Fruit fly (Drosophila melanogaster) whole organism, wandering third instar larva: ENCODE results near the gene ari-1.

Experiments
- Dfd ChIP-seq: fragments of >200 bp; optimal IDR thresholded peaks from 2 replicates; lab custom pipeline; 2017; ENCODE audit warnings: missing biosample characterization, missing genetic modification characterization
- Mio ChIP-seq: sonication (Bioruptor generic); optimal IDR thresholded peaks from 2 replicates; lab custom pipeline; 2016; ENCODE audit warnings: missing biosample characterization, missing genetic modification characterization
- br ChIP-seq: fragments of 200-800 bp; sonication (Bioruptor generic); optimal IDR thresholded peaks from 2 replicates; lab custom pipeline; 2016; ENCODE audit warnings: missing biosample characterization, missing genetic modification characterization
- brk ChIP-seq: fragments of 200-800 bp; sonication (Bioruptor generic); optimal IDR thresholded peaks from 2 replicates; lab custom pipeline; 2016; ENCODE audit warnings: missing biosample characterization, mild to moderate bottlenecking, missing genetic modification characterization
- dmrt93B ChIP-seq: fragments of 200-800 bp; sonication (Bioruptor generic); optimal IDR thresholded peaks from 2 replicates; lab custom pipeline; 2018; ENCODE audit warnings: missing biosample characterization, mild to moderate bottlenecking, missing genetic modification characterization
- pan ChIP-seq: fragments of >200 bp; optimal IDR thresholded peaks from 2 replicates; lab custom pipeline; 2017

DNA sequence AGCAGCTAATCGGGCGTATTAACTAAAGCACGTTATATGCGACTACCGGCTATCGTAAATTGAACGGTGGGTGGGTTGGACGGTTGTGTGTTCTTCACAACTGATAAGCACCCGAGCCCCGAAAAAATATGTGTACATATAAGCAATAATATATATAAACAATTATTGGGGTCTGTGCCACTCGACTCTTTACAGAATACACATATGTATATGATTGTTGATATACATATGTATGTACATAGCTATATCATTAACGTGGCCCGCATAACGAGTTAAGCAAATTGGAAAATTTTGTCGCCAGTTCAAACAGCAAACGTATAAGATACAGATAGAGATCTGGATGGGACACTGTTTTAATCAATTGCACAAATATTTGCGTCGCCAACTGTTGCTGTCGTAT lies 54.9 kb downstream of the ari-1 start:
- TF ChIP-seq dmrt93B: no peak
- TF ChIP-seq Mio (GFP tag; lab: Kevin White, UChicago): no peak
- no peak for TF ChIP-seq br (GFP tag; lab: Kevin White, UChicago)
- no peak for TF ChIP-seq Dfd
- no peak for TF ChIP-seq pan (lab: Kevin White, UChicago)
- TF ChIP-seq brk: no peak
